Fruit fly (Drosophila melanogaster) whole organism, pupa: Measurements from ENCODE around the gene CG31226.

Experiments used
- CG10348 ChIP-seq: fragments of 200-800 bp; sonication (Bioruptor generic); IDR thresholded peaks from 2 replicates; pipeline ENCODE4 v1.3.6; 2022; ENCODE audit warnings: missing biosample characterization, missing genetic modification characterization
- CG12605 ChIP-seq: fragments of 200-800 bp; sonication (Bioruptor generic); IDR thresholded peaks from 2 replicates; pipeline ENCODE4 v1.3.6; 2022; ENCODE audit warnings: missing biosample characterization, missing genetic modification characterization
- CG13204 ChIP-seq: fragments of 200-800 bp; sonication (Bioruptor generic); optimal IDR thresholded peaks from 2 replicates; lab custom pipeline; 2018; ENCODE audit warnings: missing biosample characterization, mild to moderate bottlenecking, missing genetic modification characterization, moderate library complexity
- CG14655 ChIP-seq: fragments of 200-800 bp; sonication (Bioruptor generic); optimal IDR thresholded peaks from 3 replicates; lab custom pipeline; 2017; ENCODE audit warnings: mild to moderate bottlenecking, missing biosample characterization, missing genetic modification reagents, missing genetic modification characterization
- CG15710 ChIP-seq: fragments of 200-800 bp; sonication (Bioruptor generic); optimal IDR thresholded peaks from 2 replicates; lab custom pipeline; 2018; ENCODE audit warnings: missing biosample characterization, mild to moderate bottlenecking, missing genetic modification characterization, moderate library complexity
- CG17806 ChIP-seq: fragments of 200-800 bp; sonication (Bioruptor generic); optimal IDR thresholded peaks from 2 replicates; lab custom pipeline; 2018; ENCODE audit warnings: missing biosample characterization, mild to moderate bottlenecking, missing genetic modification characterization, moderate library complexity
- CG32121 ChIP-seq: fragments of 200-800 bp; sonication (Bioruptor generic); IDR thresholded peaks from 2 replicates; pipeline ENCODE4 v1.3.6; 2022; ENCODE audit warnings: missing biosample characterization, missing genetic modification characterization
- CG34367 ChIP-seq: fragments of 200-800 bp; sonication (Bioruptor generic); optimal IDR thresholded peaks from 2 replicates; lab custom pipeline; 2018; ENCODE audit warnings: missing biosample characterization, mild to moderate bottlenecking, missing genetic modification characterization
- CG4496 ChIP-seq: fragments of 200-800 bp; sonication (Bioruptor generic); IDR thresholded peaks from 3 replicates; pipeline ENCODE4 v1.3.6; 2022; ENCODE audit warnings: missing biosample characterization, missing genetic modification characterization
- CG8159 ChIP-seq: fragments of 200-800 bp; sonication (Bioruptor generic); optimal IDR thresholded peaks from 3 replicates; lab custom pipeline; 2018; ENCODE audit warnings: missing biosample characterization, mild to moderate bottlenecking, missing genetic modification characterization, moderate library complexity
- CG8301 ChIP-seq: fragments of 200-800 bp; sonication (Bioruptor generic); optimal IDR thresholded peaks from 2 replicates; lab custom pipeline; 2018; ENCODE audit warnings: missing biosample characterization, mild to moderate bottlenecking, missing genetic modification characterization
- CG9948 ChIP-seq: fragments of 200-800 bp; sonication (Bioruptor generic); optimal IDR thresholded peaks from 2 replicates; lab custom pipeline; 2018; ENCODE audit warnings: missing biosample characterization, mild to moderate bottlenecking, missing genetic modification characterization, moderate library complexity
- D1 ChIP-seq: fragments of 200-800 bp; sonication (Bioruptor generic); optimal IDR thresholded peaks from 2 replicates; lab custom pipeline; 2018; ENCODE audit warnings: missing biosample characterization, mild to moderate bottlenecking, missing genetic modification characterization, moderate library complexity
- EcR ChIP-seq: fragments of 200-800 bp; sonication (Bioruptor generic); optimal IDR thresholded peaks from 3 replicates; lab custom pipeline; 2019; ENCODE audit warnings: missing biosample characterization, missing genetic modification characterization, mild to moderate bottlenecking, moderate library complexity, missing genetic modification reagents
- Ets98B ChIP-seq: fragments of 200-800 bp; sonication (Bioruptor generic); IDR thresholded peaks from 2 replicates; pipeline ENCODE4 v1.3.6; 2022; ENCODE audit warnings: missing biosample characterization, missing genetic modification characterization
- Pif1A ChIP-seq: fragments of 200-800 bp; sonication (Bioruptor generic); optimal IDR thresholded peaks from 3 replicates; lab custom pipeline; 2016; ENCODE audit warnings: missing biosample characterization, missing genetic modification characterization
- Pif1B ChIP-seq: fragments of 200-800 bp; sonication (Bioruptor generic); optimal IDR thresholded peaks from 3 replicates; lab custom pipeline; 2016; ENCODE audit warnings: missing biosample characterization, missing genetic modification characterization
- Snoo ChIP-seq: fragments of 200-800 bp; sonication (Bioruptor generic); optimal IDR thresholded peaks from 3 replicates; lab custom pipeline; 2017; ENCODE audit warnings: missing biosample characterization, mild to moderate bottlenecking, missing genetic modification characterization, inconsistent platforms
- fd96Ca ChIP-seq: fragments of 200-800 bp; sonication (Bioruptor generic); IDR thresholded peaks from 3 replicates; pipeline ENCODE4 v1.3.6; 2022; ENCODE audit warnings: missing biosample characterization, missing genetic modification characterization
- gl ChIP-seq: fragments of 200-800 bp; sonication (Bioruptor generic); optimal IDR thresholded peaks from 2 replicates; lab custom pipeline; 2018; ENCODE audit warnings: missing biosample characterization, mild to moderate bottlenecking, missing genetic modification characterization
- rn ChIP-seq: fragments of 200-800 bp; sonication (Bioruptor generic); IDR thresholded peaks from 2 replicates; pipeline ENCODE4 v1.3.6; 2022; ENCODE audit warnings: missing biosample characterization, missing genetic modification characterization

The CG31226 gene

DNA sequence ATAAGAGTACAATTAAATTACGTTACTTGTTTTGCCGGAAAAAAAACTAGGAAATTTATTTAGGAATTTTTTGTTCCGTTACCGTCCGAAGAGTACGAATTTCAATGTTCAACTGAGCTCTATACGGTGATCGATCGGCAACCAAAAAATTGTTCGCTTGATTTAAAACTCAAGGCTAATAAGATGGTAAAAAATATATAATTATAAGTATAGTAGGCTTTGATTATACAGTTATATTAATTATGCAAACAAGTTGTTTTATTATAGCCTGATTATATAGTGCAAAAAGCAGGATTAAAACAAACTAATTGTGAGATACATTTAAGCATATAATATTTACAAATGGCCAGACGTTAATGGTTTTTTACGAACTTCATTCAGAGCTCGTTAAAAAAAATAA is at the start of gene CG31226:
Gene CG31226 (minus strand): TSS at position 101 of the 400 bp plus-strand sequence.
- no peak for TF ChIP-seq D1 (tag; lab: Kevin White, UChicago)
- no peak for TF ChIP-seq CG17806 (tag; lab: Kevin White, UChicago)

DNA sequence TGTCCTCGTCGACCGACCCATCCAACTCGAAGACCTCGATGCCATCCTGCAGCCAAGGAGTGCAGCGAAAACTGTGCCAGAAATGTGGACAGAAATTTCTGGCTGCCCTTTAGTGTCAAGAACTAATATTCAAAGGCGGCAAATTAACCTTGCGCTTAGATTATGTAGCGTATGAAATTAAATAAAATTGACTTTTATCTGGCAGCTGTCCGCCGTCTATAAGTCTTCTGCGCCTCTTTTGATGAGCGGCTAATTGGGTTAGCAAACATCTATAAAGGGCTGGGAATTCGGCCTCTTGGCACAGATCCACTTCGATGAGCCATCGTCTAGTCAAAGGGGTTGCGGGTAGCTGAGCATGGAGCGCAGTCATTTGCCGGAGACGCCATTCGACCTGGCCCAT is 47.5 kb upstream of the CG31226 start, which contains the start of gene Rh2:
Gene Rh2 (plus strand): TSS at position 301 of the 400 bp plus-strand sequence.
- no peak for TF ChIP-seq fd96Ca (GFP tag; lab: Robert Waterston, UW)

DNA sequence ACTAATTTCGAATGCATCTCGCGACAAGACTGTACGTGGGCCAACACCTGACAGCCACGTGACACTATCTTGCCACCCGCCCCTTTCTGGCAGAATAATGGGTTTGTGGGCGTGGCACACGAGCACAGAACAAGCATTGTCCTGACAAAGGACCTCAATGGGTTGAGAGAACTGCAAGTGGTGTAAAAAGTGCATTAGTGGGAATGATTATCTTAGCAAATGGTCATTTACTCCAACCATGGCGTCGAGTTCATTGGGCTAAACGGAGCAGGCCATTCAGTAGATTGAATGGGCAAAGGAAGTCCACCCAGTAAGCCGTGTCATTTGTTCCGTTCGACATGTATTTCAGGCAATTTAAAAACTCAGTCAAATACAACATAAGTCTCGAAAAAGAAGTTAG is 46.2 kb upstream of the CG31226 start, which contains the start of gene CG14297:
Gene CG14297 (plus strand): TSS at position 301 of the 400 bp plus-strand sequence.
- no peak for TF ChIP-seq CG15710
- TF ChIP-seq CG8159: no peak
- no peak for TF ChIP-seq CG10348 (GFP tag; lab: Robert Waterston, UW)
- TF ChIP-seq D1 (tag; lab: Kevin White, UChicago): no peak
- TF ChIP-seq Ets98B (GFP tag; lab: Robert Waterston, UW): no peak
- TF ChIP-seq CG4496: no peak
- TF ChIP-seq fd96Ca (GFP tag; lab: Robert Waterston, UW): no peak
- TF ChIP-seq CG34367 (tag; lab: Kevin White, UChicago): no peak
- no peak for TF ChIP-seq CG14655 (GFP tag; lab: Kevin White, UChicago)
- no peak for TF ChIP-seq CG8301
- TF ChIP-seq Snoo: no peak
- no peak for TF ChIP-seq CG13204 (GFP tag; lab: Kevin White, UChicago)
- TF ChIP-seq CG9948 (tag; lab: Kevin White, UChicago): no peak
- TF ChIP-seq EcR: no peak
- TF ChIP-seq CG32121 (GFP tag; lab: Robert Waterston, UW): no peak
- TF ChIP-seq rn: no peak
- TF ChIP-seq, all 21 proteins: peak for 0

DNA sequence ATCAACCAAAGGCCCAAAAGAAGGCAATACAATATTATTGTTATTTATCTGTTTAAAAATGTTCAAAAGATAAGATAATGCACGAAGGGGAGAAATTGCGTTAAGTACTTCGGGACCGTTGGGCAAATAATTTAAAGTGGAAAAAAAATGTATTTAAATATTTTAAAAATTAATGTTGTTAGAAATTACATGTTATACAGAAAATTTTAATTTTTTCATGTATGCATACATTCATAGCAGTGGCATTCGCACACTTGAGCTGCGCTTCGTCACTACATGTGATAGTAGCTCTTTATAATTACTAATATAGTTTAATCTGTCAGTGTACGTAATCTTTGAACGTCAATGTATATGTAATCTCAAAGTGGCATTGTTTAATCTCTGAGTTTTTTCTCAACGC is 43.6 kb upstream of the CG31226 start:
- TF ChIP-seq Pif1A (no peak), Pif1B (no peak)

DNA sequence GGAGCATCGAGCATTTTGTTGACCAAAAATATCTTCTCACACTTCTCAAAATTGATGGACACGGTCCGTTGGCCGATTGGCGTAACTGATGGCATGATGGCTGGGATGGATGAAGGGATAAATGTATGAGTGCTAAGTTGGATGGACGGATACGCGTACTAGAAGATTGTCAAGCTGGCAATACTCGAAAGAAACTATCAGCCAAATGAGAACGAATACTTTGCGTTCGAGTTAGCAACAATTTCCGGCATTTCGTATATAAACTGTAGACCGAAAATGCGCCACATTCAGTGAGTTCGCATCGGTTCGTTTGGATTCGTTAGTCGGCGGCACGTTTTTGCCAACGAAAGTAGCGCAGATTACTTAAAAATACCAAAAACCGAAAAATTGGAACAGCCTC is 23.6 kb upstream of the CG31226 start, which contains the start of gene CG14298:
Gene CG14298 (plus strand): TSS at position 301 of the 400 bp plus-strand sequence.
- TF ChIP-seq CG8159 (no peak), CG17806 (tag; lab: Kevin White, UChicago) (no peak), Pif1A (no peak), rn (no peak), CG34367 (tag; lab: Kevin White, UChicago) (no peak), D1 (tag; lab: Kevin White, UChicago) (no peak), CG9948 (tag; lab: Kevin White, UChicago) (no peak), CG10348 (GFP tag; lab: Robert Waterston, UW) (no peak), CG32121 (GFP tag; lab: Robert Waterston, UW) (no peak), CG8301 (no peak), CG12605 (GFP tag; lab: Robert Waterston, UW) (no peak), Snoo (no peak), Pif1B (no peak), fd96Ca (GFP tag; lab: Robert Waterston, UW) (no peak), CG4496 (no peak), gl (tag; lab: Kevin White, UChicago) (no peak), CG15710 (no peak), CG13204 (GFP tag; lab: Kevin White, UChicago) (no peak), CG14655 (GFP tag; lab: Kevin White, UChicago) (no peak)
- TF ChIP-seq, all 21 proteins: peak for 0

DNA sequence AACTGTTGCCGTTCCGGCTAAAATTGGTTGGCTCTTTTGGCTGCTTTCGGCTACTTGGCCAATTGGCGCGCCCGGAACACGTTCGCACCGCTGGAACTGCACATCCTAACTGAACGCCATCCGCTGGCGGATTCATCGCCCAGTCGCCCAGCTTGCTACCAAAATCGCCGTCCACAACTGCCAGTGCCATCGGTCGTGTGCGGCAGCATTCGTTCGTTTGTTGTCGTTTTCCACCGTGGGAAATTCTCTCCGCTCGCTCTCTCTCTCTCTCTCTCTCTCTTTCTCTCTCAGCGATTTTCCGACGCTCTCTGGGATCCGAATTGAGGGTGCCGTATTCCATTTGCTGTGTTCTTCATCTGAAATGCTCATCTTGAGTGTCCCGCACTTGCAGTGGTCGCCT is 2.5 kb downstream of the CG31226 start, which contains the start of gene Octalpha2R:
Gene Octalpha2R (minus strand): TSS at position 77 of the 400 bp plus-strand sequence.
- TF ChIP-seq Ets98B (GFP tag; lab: Robert Waterston, UW) (peak; percentile 31), CG4496 (peak; percentile 68; the same call in 2 of the 3 replicates), fd96Ca (GFP tag; lab: Robert Waterston, UW) (peak; percentile 47; the same call in 1 of the 3 replicates), CG15710 (no peak), CG32121 (GFP tag; lab: Robert Waterston, UW) (peak; percentile 34; the same call in 1 of the 2 replicates)

DNA sequence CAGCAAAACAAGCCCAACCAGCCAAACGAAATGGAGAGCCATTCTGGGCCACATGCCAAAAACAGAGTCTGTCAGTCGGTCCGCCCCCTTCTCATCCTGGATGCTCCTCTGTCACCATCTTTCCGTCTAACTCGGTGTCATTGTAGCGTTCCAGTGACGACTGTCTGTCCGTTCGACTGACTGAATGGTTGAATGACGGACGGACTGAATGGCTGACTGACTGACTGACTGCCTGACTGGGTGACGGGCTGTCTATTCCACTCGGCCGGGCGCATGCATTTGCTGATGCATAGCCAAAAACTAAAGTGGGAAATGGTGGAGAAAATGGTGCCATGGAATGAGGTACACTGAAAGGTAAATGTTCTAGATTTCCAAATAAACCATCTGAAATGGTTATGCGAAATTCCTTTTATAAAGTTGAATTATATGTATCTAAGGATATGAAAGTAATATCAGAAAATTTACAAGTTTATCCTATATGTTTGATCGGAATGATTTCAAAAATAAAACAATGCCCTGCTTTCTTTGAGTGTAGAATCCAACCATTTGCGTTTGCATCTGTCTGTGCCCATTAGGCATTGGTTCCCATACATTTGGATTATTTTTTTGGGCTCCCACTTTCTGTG is 47.2 kb downstream of the CG31226 start:
- no peak for TF ChIP-seq CG12605 (GFP tag; lab: Robert Waterston, UW)
- no peak for TF ChIP-seq rn
- TF ChIP-seq CG10348 (GFP tag; lab: Robert Waterston, UW): no peak
- TF ChIP-seq EcR: no peak
- TF ChIP-seq CG9948 (tag; lab: Kevin White, UChicago): no peak
- TF ChIP-seq CG8301: peak; percentile 65
- no peak for TF ChIP-seq CG34367 (tag; lab: Kevin White, UChicago)
- TF ChIP-seq Ets98B (GFP tag; lab: Robert Waterston, UW): no peak; the same call in 1 of the 2 replicates
- TF ChIP-seq Pif1A: no peak
- TF ChIP-seq CG13204 (GFP tag; lab: Kevin White, UChicago): no peak
- no peak for TF ChIP-seq CG8159
- TF ChIP-seq CG15710: no peak
- TF ChIP-seq CG14655 (GFP tag; lab: Kevin White, UChicago): peak; percentile 65
- 0 out of 3 replicates have a peak, but pooled peaks have one; percentile 26 for TF ChIP-seq fd96Ca (GFP tag; lab: Robert Waterston, UW)
- no peak for TF ChIP-seq CG17806 (tag; lab: Kevin White, UChicago)
- no peak for TF ChIP-seq Pif1B
- TF ChIP-seq Snoo: no peak
- peak; percentile 51; the same call in 1 of the 3 replicates for TF ChIP-seq CG4496
- peak; percentile 43; the same call in 1 of the 2 replicates for TF ChIP-seq CG32121 (GFP tag; lab: Robert Waterston, UW)
